Fruit fly (Drosophila melanogaster): Measurements from ENCODE around the gene CG42450.

Gene CG42450

DNA sequence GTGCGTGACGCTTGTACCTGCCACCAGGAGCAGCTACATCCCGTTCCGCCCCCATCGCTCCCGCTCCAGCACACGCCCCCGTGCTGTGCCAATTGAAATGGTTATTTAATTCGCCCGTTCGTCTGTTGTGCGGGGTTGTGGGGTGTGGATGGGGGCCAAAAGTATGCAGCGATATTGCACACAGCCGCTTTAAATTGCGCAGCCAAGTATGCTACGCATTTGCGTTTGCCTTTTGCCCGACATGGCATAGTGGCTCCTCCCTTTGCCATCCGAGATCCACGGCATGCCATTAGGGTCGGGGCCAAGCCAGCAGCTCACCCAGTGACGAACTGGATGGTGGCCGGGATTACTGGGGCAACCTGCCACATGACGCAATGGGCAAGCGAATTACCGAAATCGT lies 41.1 kb upstream of the CG42450 start (continued):
- TF ChIP-seq CG13123 (GFP tag; optimal IDR thresholded peaks at IDR 0.05) (no peak), Meics (GFP tag; optimal IDR thresholded peaks at IDR 0.05) (no peak), ase (GFP tag; IDR thresholded peaks at IDR 0.05) (no peak), fu2 (GFP tag; optimal IDR thresholded peaks at IDR 0.05) (no peak), Lim3 (GFP tag; IDR thresholded peaks at IDR 0.05) (no peak), Fer1 (GFP tag; optimal IDR thresholded peaks at IDR 0.05) (no peak), pum (GFP tag; optimal IDR thresholded peaks at IDR 0.05) (no peak), esg (GFP tag; conservative IDR thresholded peaks at IDR 0.05) (no peak), z (GFP tag; IDR thresholded peaks at IDR 0.05) (no peak), pita (GFP tag; optimal IDR thresholded peaks at IDR 0.05) (no peak), yki (optimal IDR thresholded peaks at IDR 0.05) (no peak), slp2 (GFP tag; optimal IDR thresholded peaks at IDR 0.05) (no peak), Usf (GFP tag; optimal IDR thresholded peaks at IDR 0.05) (no peak), CG10565 (GFP tag; optimal IDR thresholded peaks at IDR 0.05) (no peak), CG13775 (GFP tag; optimal IDR thresholded peaks at IDR 0.05) (no peak), pnt (GFP tag; optimal IDR thresholded peaks at IDR 0.05) (no peak), CG10267 (tag; optimal IDR thresholded peaks at IDR 0.05) (no peak), emc (GFP tag; optimal IDR thresholded peaks at IDR 0.05) (no peak), sisA (GFP tag; IDR thresholded peaks at IDR 0.05) (no peak), fd64A (GFP tag; optimal IDR thresholded peaks at IDR 0.05) (no peak), CG14667 (GFP tag; IDR thresholded peaks at IDR 0.05) (no peak), CG10543 (GFP tag; optimal IDR thresholded peaks at IDR 0.05) (no peak), tup (GFP tag; optimal IDR thresholded peaks at IDR 0.05) (no peak), CG14965 (GFP tag; optimal IDR thresholded peaks at IDR 0.05; ENCODE audit: borderline replicate concordance) (no peak), HmgZ (tag; optimal IDR thresholded peaks at IDR 0.05) (peak; percentile 27), jumu (GFP tag; optimal IDR thresholded peaks at IDR 0.05) (no peak), scrt (GFP tag; optimal IDR thresholded peaks at IDR 0.05) (no peak), mam (GFP tag; optimal IDR thresholded peaks at IDR 0.05) (no peak), CG13287 (GFP tag; IDR thresholded peaks at IDR 0.05; ENCODE audit: partially characterized antibody) (0 out of 2 replicates have a peak, but pooled peaks have one; percentile 10), knrl (GFP tag; IDR thresholded peaks at IDR 0.05; ENCODE audit: partially characterized antibody) (no peak), dimm (GFP tag; IDR thresholded peaks at IDR 0.05) (no peak), CG9797 (GFP tag; optimal IDR thresholded peaks at IDR 0.05) (no peak), hbn (GFP tag; IDR thresholded peaks at IDR 0.05; ENCODE audit: partially characterized antibody) (no peak), bsh (GFP tag; optimal IDR thresholded peaks at IDR 0.05) (no peak), MBD-R2 (GFP tag; IDR thresholded peaks at IDR 0.05) (peak; percentile 12; the same call in 1 of the 2 replicates), CG10959 (GFP tag; IDR thresholded peaks at IDR 0.05) (no peak), CG10209 (GFP tag; optimal IDR thresholded peaks at IDR 0.05) (no peak), run (tag; optimal IDR thresholded peaks at IDR 0.05) (no peak), CG10147 (GFP tag; optimal IDR thresholded peaks at IDR 0.05) (no peak), Mad (GFP tag; optimal IDR thresholded peaks at IDR 0.05) (no peak), unpg (GFP tag; optimal IDR thresholded peaks at IDR 0.05) (no peak), Stat92E (GFP tag; optimal IDR thresholded peaks at IDR 0.05) (no peak), ATbp (GFP tag; optimal IDR thresholded peaks at IDR 0.05) (no peak), btn (GFP tag; optimal IDR thresholded peaks at IDR 0.05) (no peak), gro (GFP tag; optimal IDR thresholded peaks at IDR 0.05) (no peak), seq (GFP tag; IDR thresholded peaks at IDR 0.05) (no peak), gcm (GFP tag; optimal IDR thresholded peaks at IDR 0.05) (no peak), Dll (GFP tag; IDR thresholded peaks at IDR 0.05; ENCODE audit: partially characterized antibody) (no peak), Vsx1 (GFP tag; optimal IDR thresholded peaks at IDR 0.05) (no peak), sens (GFP tag) (peak; percentile 44), CG15696 (tag; optimal IDR thresholded peaks at IDR 0.05) (no peak), CG7372 (GFP tag; IDR thresholded peaks at IDR 0.05) (no peak)
